Worm (Caenorhabditis elegans) whole organism, early embryonic: ENCODE measurements around the gene R193.6.

Source experiments
- B0310.2 ChIP-seq: sonication (generic microtip); optimal IDR thresholded peaks from 2 replicates; lab custom pipeline; 2016; ENCODE audit warnings: mild to moderate bottlenecking, missing genetic modification characterization, missing compliant biosample characterization
- F13C5.2 ChIP-seq: sonication (generic microtip); optimal IDR thresholded peaks from 2 replicates; lab custom pipeline; 2017; ENCODE audit warnings: mild to moderate bottlenecking, missing genetic modification characterization, inconsistent platforms, missing compliant biosample characterization
- aly-1 ChIP-seq: sonication (generic microtip); optimal IDR thresholded peaks from 2 replicates; lab custom pipeline; 2016; ENCODE audit warnings: missing genetic modification characterization, missing compliant biosample characterization
- ama-1 ChIP-seq: fragments of 150-350 bp; optimal IDR thresholded peaks from 2 replicates; lab custom pipeline; 2014
- ceh-13 ChIP-seq: fragments of 200-800 bp; sonication (Bioruptor generic); optimal IDR thresholded peaks from 2 replicates; lab custom pipeline; 2018; ENCODE audit warnings: mild to moderate bottlenecking, missing genetic modification characterization, missing compliant biosample characterization
- ceh-36 ChIP-seq: sonication (generic microtip); optimal IDR thresholded peaks from 2 replicates; lab custom pipeline; 2016; ENCODE audit warnings: missing genetic modification characterization, inconsistent platforms, missing compliant biosample characterization
- ets-7 ChIP-seq: sonication (generic microtip); optimal IDR thresholded peaks from 2 replicates; lab custom pipeline; 2016; ENCODE audit warnings: missing genotype, missing genetic modification characterization, missing compliant biosample characterization
- flt-1 ChIP-seq: fragments of 200-800 bp; sonication (Bioruptor generic); IDR thresholded peaks from 2 replicates; pipeline ENCODE4 v1.3.6; 2022; ENCODE audit warnings: missing genetic modification characterization, missing compliant biosample characterization
- hmbx-1 ChIP-seq: sonication (generic microtip); optimal IDR thresholded peaks from 2 replicates; lab custom pipeline; 2016; ENCODE audit warnings: mild to moderate bottlenecking, missing genetic modification characterization, missing compliant biosample characterization
- hmg-4 ChIP-seq: fragments of 200-800 bp; sonication (Bioruptor generic); optimal IDR thresholded peaks from 2 replicates; lab custom pipeline; 2018; ENCODE audit warnings: mild to moderate bottlenecking, missing genetic modification characterization, missing compliant biosample characterization
- hnd-1 ChIP-seq: sonication (generic microtip); optimal IDR thresholded peaks from 2 replicates; lab custom pipeline; 2016; ENCODE audit warnings: missing genetic modification characterization, missing compliant biosample characterization
- pes-1 ChIP-seq: fragments of 200-800 bp; sonication (Bioruptor generic); IDR thresholded peaks from 2 replicates; pipeline ENCODE4 v1.3.6; 2022; ENCODE audit warnings: missing genetic modification reagents, missing genetic modification characterization, missing compliant biosample characterization
- scrt-1 ChIP-seq: fragments of 200-800 bp; sonication (Bioruptor generic); IDR thresholded peaks from 2 replicates; pipeline ENCODE4 v1.3.6; 2022; ENCODE audit warnings: missing genetic modification characterization, missing compliant biosample characterization
- sea-1 ChIP-seq: fragments of 200-800 bp; sonication (Bioruptor generic); conservative IDR thresholded peaks from 2 replicates; pipeline ENCODE4 v1.3.6; 2022; ENCODE audit warnings: missing genetic modification characterization, missing compliant biosample characterization
- tbx-11 ChIP-seq: fragments of 200-800 bp; sonication (Bioruptor generic); IDR thresholded peaks from 2 replicates; pipeline ENCODE4 v1.3.6; 2022; ENCODE audit warnings: missing genetic modification characterization, missing compliant biosample characterization
- tra-4 ChIP-seq: sonication (generic microtip); optimal IDR thresholded peaks from 2 replicates; lab custom pipeline; 2017; ENCODE audit warnings: missing genetic modification characterization, missing compliant biosample characterization

The R193.6 gene

DNA sequence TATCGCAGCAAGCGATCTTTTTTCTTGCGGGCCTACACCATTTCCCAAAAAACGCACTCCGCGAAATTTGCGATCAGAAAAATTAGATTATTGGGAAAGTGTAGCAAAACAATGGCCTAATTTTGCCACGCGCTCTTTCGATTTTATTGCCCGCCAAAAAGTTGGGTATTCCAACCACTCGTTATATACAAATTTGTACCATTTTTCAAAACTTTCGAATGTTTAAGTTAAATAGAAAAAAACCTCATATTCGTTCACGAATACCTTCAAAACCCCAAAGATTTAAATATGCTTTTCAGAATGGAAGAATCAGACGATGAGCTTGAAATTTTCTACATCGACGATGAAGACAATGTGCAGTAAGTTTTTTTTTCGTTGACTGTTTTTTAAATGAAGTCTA is 44.3 kb downstream of the R193.6 start, which contains the start of gene T13G4.1:
Gene T13G4.1, plus strand, starts transcription at position 301 of the 400 bp plus-strand sequence.
- TF ChIP-seq flt-1 (no peak), hnd-1 (no peak), tra-4 (tag; lab: Kevin White, UChicago) (no peak), B0310.2 (no peak), hmbx-1 (tag; lab: Kevin White, UChicago) (no peak), tbx-11 (GFP tag; lab: Robert Waterston, UW) (no peak), aly-1 (tag; lab: Kevin White, UChicago) (no peak), pes-1 (no peak), ceh-36 (tag; lab: Kevin White, UChicago) (no peak), hmg-4 (GFP tag; lab: Kevin White, UChicago) (no peak), F13C5.2 (tag; lab: Kevin White, UChicago) (no peak), ceh-13 (no peak), sea-1 (GFP tag; lab: Robert Waterston, UW) (no peak), scrt-1 (GFP tag; lab: Robert Waterston, UW) (no peak), ama-1 (lab: Kevin White, UChicago) (no peak), ets-7 (no peak)
